Fruit fly (Drosophila melanogaster) whole organism, embryonic: ENCODE measurements around the gene Bace.

Experiments used
- Antp ChIP-seq: fragments of 200-800 bp; sonication (Bioruptor generic); optimal IDR thresholded peaks from 3 replicates; lab custom pipeline; 2016; ENCODE audit warnings: missing biosample characterization, missing genetic modification characterization
- Atf6 ChIP-seq: fragments of 200-800 bp; sonication (Bioruptor generic); IDR thresholded peaks from 2 replicates; pipeline ENCODE4 v1.3.6; 2022; ENCODE audit warnings: missing biosample characterization, missing genetic modification characterization
- Bdp1 ChIP-seq: fragments of 200-800 bp; sonication (Bioruptor generic); optimal IDR thresholded peaks from 3 replicates; lab custom pipeline; 2016; ENCODE audit warnings: missing biosample characterization, missing genetic modification characterization
- CG10209 ChIP-seq: fragments of 200-800 bp; sonication (Bioruptor generic); optimal IDR thresholded peaks from 3 replicates; lab custom pipeline; 2017; ENCODE audit warnings: missing biosample characterization, mild to moderate bottlenecking, missing genetic modification characterization, missing genetic modification reagents
- CG10543 ChIP-seq: fragments of 200-800 bp; sonication (Bioruptor generic); optimal IDR thresholded peaks from 3 replicates; lab custom pipeline; 2017; ENCODE audit warnings: missing biosample characterization, mild to moderate bottlenecking, missing genetic modification characterization, moderate library complexity
- CG11560 ChIP-seq: fragments of 200-800 bp; sonication (Bioruptor generic); IDR thresholded peaks from 3 replicates; pipeline ENCODE4 v1.3.6; 2022; ENCODE audit warnings: missing biosample characterization, missing genetic modification characterization
- CG12236 ChIP-seq: fragments of 200-800 bp; sonication (Bioruptor generic); optimal IDR thresholded peaks from 2 replicates; lab custom pipeline; 2016; ENCODE audit warnings: missing biosample characterization, missing genetic modification characterization
- CG1233 ChIP-seq: fragments of 200-800 bp; sonication (Bioruptor generic); optimal IDR thresholded peaks from 4 replicates; lab custom pipeline; 2018; ENCODE audit warnings: missing biosample characterization, mild to moderate bottlenecking, missing genetic modification characterization
- CG12659 ChIP-seq: fragments of 200-800 bp; sonication (Bioruptor generic); optimal IDR thresholded peaks from 3 replicates; lab custom pipeline; 2017; ENCODE audit warnings: mild to moderate bottlenecking, missing biosample characterization, missing genetic modification reagents, missing genetic modification characterization
- CG12744 ChIP-seq: fragments of 200-800 bp; sonication (Bioruptor generic); optimal IDR thresholded peaks from 2 replicates; lab custom pipeline; 2016; ENCODE audit warnings: missing biosample characterization, missing genetic modification characterization
- CG1602 ChIP-seq: fragments of 200-800 bp; sonication (Bioruptor generic); optimal IDR thresholded peaks from 3 replicates; lab custom pipeline; 2016; ENCODE audit warnings: missing biosample characterization, missing genetic modification characterization
- CG17328 ChIP-seq: fragments of 200-800 bp; sonication (Bioruptor generic); IDR thresholded peaks from 2 replicates; pipeline ENCODE4 v1.3.6; 2022; ENCODE audit warnings: missing biosample characterization, missing genetic modification characterization
- CG17612 ChIP-seq: fragments of 200-800 bp; sonication (Bioruptor generic); IDR thresholded peaks from 2 replicates; pipeline ENCODE4 v1.3.6; 2022; ENCODE audit warnings: missing biosample characterization, missing genetic modification characterization
- CG18476 ChIP-seq: fragments of 200-800 bp; sonication (Bioruptor generic); optimal IDR thresholded peaks from 2 replicates; lab custom pipeline; 2016; ENCODE audit warnings: missing biosample characterization, mild to moderate bottlenecking, missing genetic modification characterization
- CG2875 ChIP-seq: fragments of 200-800 bp; sonication (Bioruptor generic); optimal IDR thresholded peaks from 2 replicates; lab custom pipeline; 2017; ENCODE audit warnings: missing biosample characterization, mild to moderate bottlenecking, missing genetic modification characterization, missing genetic modification reagents
- CG30020 ChIP-seq: fragments of 200-800 bp; optimal IDR thresholded peaks from 2 replicates; lab custom pipeline; 2019; ENCODE audit warnings: missing biosample characterization, mild to moderate bottlenecking, missing genetic modification characterization, moderate library complexity
- CG3065 ChIP-seq: fragments of 200-800 bp; sonication (Bioruptor generic); optimal IDR thresholded peaks from 2 replicates; lab custom pipeline; 2016; ENCODE audit warnings: missing biosample characterization, missing genetic modification characterization
- CG3163 ChIP-seq: fragments of 200-800 bp; sonication (Bioruptor generic); optimal IDR thresholded peaks from 3 replicates; lab custom pipeline; 2016; ENCODE audit warnings: missing biosample characterization, missing genetic modification characterization
- CG34376 ChIP-seq: fragments of 200-800 bp; sonication (Bioruptor generic); optimal IDR thresholded peaks from 2 replicates; lab custom pipeline; 2018; ENCODE audit warnings: missing biosample characterization, mild to moderate bottlenecking, missing genetic modification characterization
- CG3726 ChIP-seq: fragments of 200-800 bp; sonication (Bioruptor generic); IDR thresholded peaks from 3 replicates; pipeline ENCODE4, ENCODE4 v1.3.6; 2022; ENCODE audit warnings: missing biosample characterization, missing genetic modification characterization
- CG4820 ChIP-seq: fragments of 200-800 bp; sonication (Bioruptor generic); optimal IDR thresholded peaks from 3 replicates; lab custom pipeline; 2016; ENCODE audit warnings: missing biosample characterization, missing genetic modification characterization
- CG4854 ChIP-seq: fragments of 200-800 bp; sonication (Bioruptor generic); optimal IDR thresholded peaks from 2 replicates; lab custom pipeline; 2016; ENCODE audit warnings: missing biosample characterization, missing genetic modification characterization, inconsistent platforms
- CG6683 ChIP-seq: fragments of 200-800 bp; sonication (Bioruptor generic); optimal IDR thresholded peaks from 2 replicates; lab custom pipeline; 2017; ENCODE audit warnings: missing biosample characterization, mild to moderate bottlenecking, missing genetic modification characterization, missing genetic modification reagents
- CG6791 ChIP-seq: fragments of 200-800 bp; sonication (Bioruptor generic); IDR thresholded peaks from 3 replicates; pipeline ENCODE4 v1.3.6; 2022; ENCODE audit warnings: missing biosample characterization, missing genetic modification characterization; ENCODE audit not compliant: partially characterized antibody
- CG8290 ChIP-seq, 3 experiments: fragments of 200-800 bp; sonication (Bioruptor generic); optimal IDR thresholded peaks; 2 replicates each; lab custom pipeline; 2016 to 2019; ENCODE audit warnings: missing biosample characterization in 3 of 3, missing genetic modification characterization in 3 of 3, mild to moderate bottlenecking in 2 of 3, moderate library complexity in 1 of 3
- CG8765 ChIP-seq: fragments of 200-800 bp; sonication (Bioruptor generic); IDR thresholded peaks from 2 replicates; pipeline ENCODE4 v1.3.6; 2022; ENCODE audit warnings: missing biosample characterization, missing genetic modification characterization
- D ChIP-seq, 2 experiments: fragments of 200-800 bp in 1 of 2; fragments of >200 bp in 1 of 2; sonication (Bioruptor generic) in 1 of 2; optimal IDR thresholded peaks; 2 replicates in 1 of 2; 3 replicates in 1 of 2; lab custom pipeline; 2017; ENCODE audit warnings: mild to moderate bottlenecking in 1 of 2, missing biosample characterization in 1 of 2, missing genetic modification characterization in 1 of 2, missing genetic modification reagents in 1 of 2
- Dbx ChIP-seq: fragments of 200-800 bp; sonication (Bioruptor generic); IDR thresholded peaks from 3 replicates; pipeline ENCODE4 v1.3.6; 2022; ENCODE audit warnings: missing biosample characterization, missing genetic modification characterization
- E2f1 ChIP-seq: fragments of 200-800 bp; sonication (Bioruptor generic); IDR thresholded peaks from 2 replicates; pipeline ENCODE4 v1.3.6; 2022; ENCODE audit warnings: missing biosample characterization, missing genetic modification characterization
- Fer3 ChIP-seq: fragments of 200-800 bp; sonication (Bioruptor generic); optimal IDR thresholded peaks from 2 replicates; lab custom pipeline; 2018; ENCODE audit warnings: missing biosample characterization, mild to moderate bottlenecking, missing genetic modification characterization, moderate library complexity
- HLH3B ChIP-seq: fragments of 200-800 bp; sonication (Bioruptor generic); IDR thresholded peaks from 2 replicates; pipeline ENCODE4 v1.3.6; 2022; ENCODE audit warnings: missing biosample characterization, missing genetic modification characterization
- HLH54F ChIP-seq: fragments of 200-800 bp; sonication (Bioruptor generic); optimal IDR thresholded peaks from 3 replicates; lab custom pipeline; 2016; ENCODE audit warnings: missing biosample characterization, missing genetic modification characterization
- Hand ChIP-seq: fragments of 200-800 bp; sonication (Bioruptor generic); optimal IDR thresholded peaks from 2 replicates; lab custom pipeline; 2017; ENCODE audit warnings: mild to moderate bottlenecking, missing biosample characterization, missing genetic modification reagents, missing genetic modification characterization
- MBD-R2 ChIP-seq: fragments of 200-800 bp; sonication (Bioruptor generic); IDR thresholded peaks from 2 replicates; pipeline ENCODE4 v1.3.6; 2022; ENCODE audit warnings: missing biosample characterization, missing genetic modification characterization
- abd-A ChIP-seq: fragments of 200-800 bp; sonication (Bioruptor generic); optimal IDR thresholded peaks from 3 replicates; lab custom pipeline; 2019; ENCODE audit warnings: missing biosample characterization, mild to moderate bottlenecking, missing genetic modification characterization, moderate library complexity
- chinmo ChIP-seq: fragments of 200-800 bp; sonication (Bioruptor generic); IDR thresholded peaks from 4 replicates; pipeline ENCODE4 v1.3.6; 2022; ENCODE audit warnings: missing biosample characterization, missing genetic modification characterization; ENCODE audit not compliant: partially characterized antibody
- crol ChIP-seq: fragments of 200-800 bp; sonication (Bioruptor generic); IDR thresholded peaks from 2 replicates; pipeline ENCODE4 v1.3.6; 2022; ENCODE audit warnings: missing biosample characterization, missing genetic modification characterization
- dm ChIP-seq: fragments of 200-800 bp; sonication (Bioruptor generic); optimal IDR thresholded peaks from 3 replicates; lab custom pipeline; 2016; ENCODE audit warnings: missing biosample characterization, missing genetic modification characterization
- en ChIP-seq: fragments of 200-800 bp; sonication (Bioruptor generic); optimal IDR thresholded peaks from 2 replicates; lab custom pipeline; 2016; ENCODE audit warnings: missing biosample characterization, missing genetic modification characterization
- exex ChIP-seq: fragments of 200-800 bp; sonication (Bioruptor generic); optimal IDR thresholded peaks from 4 replicates; lab custom pipeline; 2018; ENCODE audit warnings: missing biosample characterization, mild to moderate bottlenecking, missing genetic modification characterization, moderate library complexity
- ftz-f1 ChIP-seq: fragments of 200-800 bp; sonication (Bioruptor generic); optimal IDR thresholded peaks from 2 replicates; lab custom pipeline; 2016; ENCODE audit warnings: missing biosample characterization, missing genetic modification characterization
- gsb ChIP-seq: fragments of 200-800 bp; sonication (Bioruptor generic); IDR thresholded peaks from 2 replicates; pipeline ENCODE4 v1.3.6; 2022; ENCODE audit warnings: missing biosample characterization, missing genetic modification characterization
- her ChIP-seq: fragments of 200-800 bp; sonication (Bioruptor generic); optimal IDR thresholded peaks from 2 replicates; lab custom pipeline; 2016; ENCODE audit warnings: missing biosample characterization, missing genetic modification characterization
- jumu ChIP-seq: fragments of 200-800 bp; sonication (Bioruptor generic); optimal IDR thresholded peaks from 3 replicates; lab custom pipeline; 2016; ENCODE audit warnings: missing biosample characterization, missing genetic modification characterization
- odd ChIP-seq: fragments of 200-800 bp; sonication (Bioruptor generic); optimal IDR thresholded peaks from 2 replicates; lab custom pipeline; 2017; ENCODE audit warnings: missing biosample characterization, mild to moderate bottlenecking, missing genetic modification characterization
- otp ChIP-seq: fragments of 200-800 bp; sonication (Bioruptor generic); IDR thresholded peaks from 3 replicates; pipeline ENCODE4, ENCODE4 v1.3.6; 2022; ENCODE audit warnings: missing biosample characterization, missing genetic modification characterization
- pum ChIP-seq: fragments of 200-800 bp; sonication (Bioruptor generic); optimal IDR thresholded peaks from 2 replicates; lab custom pipeline; 2016; ENCODE audit warnings: missing biosample characterization, missing genetic modification characterization
- run ChIP-seq: fragments of 200-800 bp; sonication (Bioruptor generic); optimal IDR thresholded peaks from 3 replicates; lab custom pipeline; 2018; ENCODE audit warnings: missing biosample characterization, mild to moderate bottlenecking, missing genetic modification characterization
- sqz ChIP-seq: fragments of 200-800 bp; sonication (Bioruptor generic); optimal IDR thresholded peaks from 3 replicates; lab custom pipeline; 2018; ENCODE audit warnings: missing biosample characterization, mild to moderate bottlenecking, missing genetic modification characterization
- z ChIP-seq: fragments of 200-800 bp; sonication (Bioruptor generic); IDR thresholded peaks from 3 replicates; pipeline ENCODE4 v1.3.6; 2022; ENCODE audit warnings: missing biosample characterization, missing genetic modification characterization

Bace gene

DNA sequence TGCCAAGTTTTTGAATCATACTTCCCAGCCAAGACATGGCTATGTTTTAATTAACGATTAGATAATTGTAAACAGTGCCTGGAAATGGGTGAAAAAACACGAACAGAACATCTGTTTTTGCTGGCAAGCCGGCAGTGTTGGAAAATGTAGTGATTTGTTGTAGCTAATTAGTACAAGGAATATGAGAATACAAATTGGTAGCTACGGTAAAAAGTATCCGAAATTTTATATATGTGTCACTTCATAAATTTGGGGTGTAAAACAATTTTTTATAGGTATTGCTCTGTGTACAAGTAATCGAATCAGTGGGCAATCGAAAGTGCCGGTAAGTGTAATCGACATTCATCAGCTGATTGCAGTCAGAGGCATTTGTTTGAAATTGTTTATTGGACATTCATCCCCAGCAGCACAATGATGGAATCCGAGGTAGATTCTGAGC lies 21.2 kb upstream of the Bace start, which contains the start of the genes mRpL51 and Uba4 (continued):
- peak; percentile 51 for TF ChIP-seq HLH54F (GFP tag; lab: Kevin White, UChicago)
- TF ChIP-seq Bdp1 (GFP tag; lab: Kevin White, UChicago) = no peak
- no peak for TF ChIP-seq CG10209 (GFP tag; lab: Kevin White, UChicago)
- peak; percentile 14 for TF ChIP-seq CG12236 (GFP tag; lab: Kevin White, UChicago)
- TF ChIP-seq Fer3 (tag; lab: Kevin White, UChicago) = peak; percentile 1
- TF ChIP-seq CG12659 (GFP tag; lab: Kevin White, UChicago) = peak; percentile 52
- TF ChIP-seq CG4820 (GFP tag; lab: Kevin White, UChicago) = peak; percentile 0
- no peak for TF ChIP-seq Atf6
- TF ChIP-seq CG4854 (GFP tag; lab: Kevin White, UChicago) = peak; percentile 15
- TF ChIP-seq MBD-R2 (GFP tag; lab: Robert Waterston, UW) = peak; percentile 80; the same call in 1 of the 2 replicates
- no peak for TF ChIP-seq CG2875 (GFP tag; lab: Kevin White, UChicago)
- TF ChIP-seq run (tag; lab: Kevin White, UChicago) = no peak
- TF ChIP-seq CG30020 = peak; percentile 31
- no peak for TF ChIP-seq CG1233 (GFP tag; lab: Kevin White, UChicago)
- TF ChIP-seq CG3163 (GFP tag; lab: Kevin White, UChicago) = no peak
- no peak for TF ChIP-seq otp
- peak; percentile 25 for TF ChIP-seq pum (GFP tag; lab: Kevin White, UChicago)
- TF ChIP-seq en = no peak
- TF ChIP-seq exex = peak; percentile 57
- no peak for TF ChIP-seq abd-A (tag; lab: Kevin White, UChicago)
- peak; percentile 55 for TF ChIP-seq her (GFP tag; lab: Kevin White, UChicago)
- no peak for TF ChIP-seq CG8290 (GFP tag; optimal IDR thresholded peaks at IDR 0.05; lab: Kevin White, UChicago)
- no peak for TF ChIP-seq CG8290 (tag; optimal IDR thresholded peaks at IDR 0.05; lab: Kevin White, UChicago)
- TF ChIP-seq Dbx = no peak
- peak; percentile 31 for TF ChIP-seq Hand (GFP tag; lab: Kevin White, UChicago)
- TF ChIP-seq D (optimal IDR thresholded peaks at IDR 0.05; lab: Kevin White, UChicago) = no peak
- no peak for TF ChIP-seq D (GFP tag; optimal IDR thresholded peaks at IDR 0.05; lab: Kevin White, UChicago)
- no peak for TF ChIP-seq E2f1 (GFP tag; lab: Robert Waterston, UW)
- TF ChIP-seq z (GFP tag; lab: Robert Waterston, UW) = no peak
- TF ChIP-seq CG3065 (GFP tag; lab: Kevin White, UChicago) = no peak
- no peak for TF ChIP-seq CG6683 (GFP tag; lab: Kevin White, UChicago)
- TF ChIP-seq HLH3B (GFP tag; lab: Robert Waterston, UW) = no peak
- peak; percentile 37 for TF ChIP-seq CG18476 (GFP tag; lab: Kevin White, UChicago)
- no peak for TF ChIP-seq Antp (GFP tag; lab: Kevin White, UChicago)
- TF ChIP-seq CG3726 = no peak
- TF ChIP-seq CG10543 = no peak
- TF ChIP-seq ftz-f1 (GFP tag; lab: Kevin White, UChicago) = no peak
- TF ChIP-seq gsb (GFP tag; lab: Robert Waterston, UW) = no peak
- no peak for TF ChIP-seq CG17612 (GFP tag; lab: Robert Waterston, UW)
- TF ChIP-seq CG12744 = peak; percentile 6
- peak; percentile 35 for TF ChIP-seq CG34376 (GFP tag; lab: Kevin White, UChicago)
- no peak for TF ChIP-seq CG8765
- no peak for TF ChIP-seq CG17328
- TF ChIP-seq CG1602 (GFP tag; lab: Kevin White, UChicago) = no peak
- peak; percentile 9 for TF ChIP-seq odd (GFP tag; lab: Kevin White, UChicago)
- no peak for TF ChIP-seq CG11560 (tag; lab: Robert Waterston, UW)
- peak; percentile 63 for TF ChIP-seq dm
- TF ChIP-seq chinmo = 0 out of 4 replicates have a peak, but pooled peaks have one; percentile 38
- TF ChIP-seq crol (GFP tag; lab: Robert Waterston, UW) = no peak
- TF ChIP-seq jumu (GFP tag; lab: Kevin White, UChicago) = peak; percentile 18
- no peak for TF ChIP-seq sqz (GFP tag; lab: Kevin White, UChicago)
- TF ChIP-seq CG6791 (GFP tag; lab: Robert Waterston, UW) = peak; percentile 32; the same call in 1 of the 3 replicates
